Worm (Caenorhabditis elegans) whole organism, L1 larva: Measurements from ENCODE around the gene aly-3.

Experiments
- C34B4.2 ChIP-seq: sonication (generic microtip); optimal IDR thresholded peaks from 2 replicates; lab custom pipeline; 2017; ENCODE audit warnings: mild to moderate bottlenecking, missing genetic modification characterization, missing compliant biosample characterization
- F16B12.6 ChIP-seq: fragments of 150-350 bp; optimal IDR thresholded peaks from 2 replicates; lab custom pipeline; 2014; ENCODE audit warnings: missing biosample characterization, missing genetic modification characterization
- alr-1 ChIP-seq: fragments of 200-800 bp; sonication (Bioruptor generic); optimal IDR thresholded peaks from 2 replicates; lab custom pipeline; 2018; ENCODE audit warnings: borderline replicate concordance, mild to moderate bottlenecking, missing genetic modification characterization, missing compliant biosample characterization
- aly-2 ChIP-seq: fragments of 150-350 bp; optimal IDR thresholded peaks from 2 replicates; lab custom pipeline; 2014; ENCODE audit warnings: missing biosample characterization, missing genetic modification characterization
- blmp-1 ChIP-seq: fragments of 150-350 bp; optimal IDR thresholded peaks from 2 replicates; lab custom pipeline; 2014; ENCODE audit warnings: missing biosample characterization, missing genetic modification characterization
- ceh-63 ChIP-seq: fragments of 200-800 bp; sonication (Bioruptor generic); optimal IDR thresholded peaks from 2 replicates; lab custom pipeline; 2018; ENCODE audit warnings: mild to moderate bottlenecking, missing genetic modification characterization, missing compliant biosample characterization
- ceh-8 ChIP-seq: fragments of 200-800 bp; sonication (Bioruptor generic); optimal IDR thresholded peaks from 2 replicates; lab custom pipeline; 2018; ENCODE audit warnings: mild to moderate bottlenecking, missing genetic modification characterization, moderate library complexity, missing compliant biosample characterization
- ceh-90 ChIP-seq: sonication (generic microtip); optimal IDR thresholded peaks from 2 replicates; lab custom pipeline; 2016; ENCODE audit warnings: missing genetic modification characterization, missing compliant biosample characterization
- dpl-1 ChIP-seq, 3 experiments: fragments of 150-350 bp in 2 of 3; sonication (generic microtip) in 1 of 3; optimal IDR thresholded peaks; 2 replicates each; lab custom pipeline; 2014 to 2017; ENCODE audit warnings: missing biosample characterization in 3 of 3, missing genetic modification characterization in 3 of 3, missing genetic modification reagents in 3 of 3
- efl-1 ChIP-seq, 4 experiments: fragments of 150-350 bp; optimal IDR thresholded peaks in 3 of 4; peaks in 1 of 4; 1 replicate in 1 of 4; 2 replicates in 3 of 4; lab custom pipeline; 2014; ENCODE audit warnings: missing biosample characterization in 2 of 4, missing genetic modification characterization in 2 of 4, missing genetic modification reagents in 2 of 4
- egl-27 ChIP-seq, 2 experiments: fragments of 150-350 bp in 1 of 2; sonication (generic microtip); optimal IDR thresholded peaks; 3 replicates each; lab custom pipeline; 2017 to 2018; ENCODE audit warnings: missing biosample characterization in 2 of 2, missing genetic modification characterization in 2 of 2, missing genetic modification reagents in 2 of 2
- elt-3 ChIP-seq, 6 experiments: fragments of 150-350 bp in 1 of 6; sonication (generic microtip); optimal IDR thresholded peaks; 2 replicates each; lab custom pipeline; 2017 to 2018; ENCODE audit warnings: missing biosample characterization in 6 of 6, missing genetic modification characterization in 6 of 6, inconsistent platforms in 1 of 6
- fkh-10 ChIP-seq: sonication (generic microtip); optimal IDR thresholded peaks from 2 replicates; lab custom pipeline; 2017; ENCODE audit warnings: missing biosample characterization, missing genetic modification reagents, missing genetic modification characterization
- fkh-4 ChIP-seq: sonication (generic microtip); optimal IDR thresholded peaks from 2 replicates; lab custom pipeline; 2016; ENCODE audit warnings: missing compliant biosample characterization, missing genetic modification characterization, borderline replicate concordance
- fkh-8 ChIP-seq: sonication (generic microtip); optimal IDR thresholded peaks from 2 replicates; lab custom pipeline; 2016; ENCODE audit warnings: mild to moderate bottlenecking, missing genetic modification characterization, missing compliant biosample characterization
- fos-1 ChIP-seq: fragments of 150-350 bp; optimal IDR thresholded peaks from 2 replicates; lab custom pipeline; 2014; ENCODE audit warnings: missing biosample characterization, missing genetic modification characterization
- grh-1 ChIP-seq: fragments of 200-800 bp; sonication (Bioruptor generic); IDR thresholded peaks from 2 replicates; pipeline ENCODE4 v1.3.6; 2022; ENCODE audit warnings: missing genetic modification reagents, missing genetic modification characterization, missing compliant biosample characterization
- jun-1 ChIP-seq: fragments of 150-350 bp; optimal IDR thresholded peaks from 2 replicates; lab custom pipeline; 2014; ENCODE audit warnings: missing biosample characterization, missing genetic modification reagents, missing genetic modification characterization
- lin-14 ChIP-seq: fragments of 200-800 bp; sonication (Bioruptor generic); optimal IDR thresholded peaks from 2 replicates; lab custom pipeline; 2018; ENCODE audit warnings: mild to moderate bottlenecking, missing genetic modification characterization, moderate library complexity, missing compliant biosample characterization
- lin-35 ChIP-seq, 2 experiments: fragments of 150-350 bp; optimal IDR thresholded peaks; 2 replicates each; lab custom pipeline; 2014; ENCODE audit warnings: missing biosample characterization in 2 of 2, missing genetic modification characterization in 2 of 2, missing genetic modification reagents in 2 of 2
- lsy-2 ChIP-seq, 2 experiments: fragments of 150-350 bp; optimal IDR thresholded peaks; 2 replicates each; lab custom pipeline; 2014; ENCODE audit warnings: missing biosample characterization in 2 of 2, missing genetic modification characterization in 2 of 2
- mab-9 ChIP-seq: fragments of 200-800 bp; sonication (Bioruptor generic); IDR thresholded peaks from 2 replicates; pipeline ENCODE4 v1.3.6; 2022; ENCODE audit warnings: missing genetic modification reagents, missing genetic modification characterization, missing compliant biosample characterization
- mef-2 ChIP-seq: fragments of 150-350 bp; optimal IDR thresholded peaks from 2 replicates; lab custom pipeline; 2014; ENCODE audit warnings: missing biosample characterization, missing genetic modification characterization
- mep-1 ChIP-seq: fragments of 150-350 bp; optimal IDR thresholded peaks from 2 replicates; lab custom pipeline; 2014; ENCODE audit warnings: missing biosample characterization, missing genetic modification characterization
- nhr-11 ChIP-seq: fragments of 150-350 bp; optimal IDR thresholded peaks from 2 replicates; lab custom pipeline; 2014; ENCODE audit warnings: missing biosample characterization, missing genetic modification characterization
- nhr-71 ChIP-seq: sonication (generic microtip); optimal IDR thresholded peaks from 2 replicates; lab custom pipeline; 2016; ENCODE audit warnings: mild to moderate bottlenecking, missing genetic modification characterization, moderate library complexity, missing compliant biosample characterization
- nhr-76 ChIP-seq: sonication (generic microtip); optimal IDR thresholded peaks from 2 replicates; lab custom pipeline; 2017; ENCODE audit warnings: missing biosample characterization, missing genetic modification characterization
- nhr-85 ChIP-seq: sonication (generic microtip); peaks from one replicate; lab custom pipeline; 2016; ENCODE audit warnings: missing genetic modification characterization, inconsistent platforms, missing compliant biosample characterization
- pqm-1 ChIP-seq: sonication (generic microtip); optimal IDR thresholded peaks from 3 replicates; lab custom pipeline; 2017; ENCODE audit warnings: missing biosample characterization, missing genetic modification characterization
- rnt-1 ChIP-seq: sonication (generic microtip); optimal IDR thresholded peaks from 2 replicates; lab custom pipeline; 2016; ENCODE audit warnings: mild to moderate bottlenecking, missing genetic modification characterization, moderate library complexity, missing compliant biosample characterization
- sptf-1 ChIP-seq: fragments of 150-350 bp; optimal IDR thresholded peaks from 2 replicates; lab custom pipeline; 2014; ENCODE audit warnings: missing biosample characterization, missing genetic modification characterization
- sup-37 ChIP-seq: fragments of 200-800 bp; sonication (Bioruptor generic); optimal IDR thresholded peaks from 2 replicates; lab custom pipeline; 2018; ENCODE audit warnings: mild to moderate bottlenecking, missing genetic modification characterization, missing compliant biosample characterization
- tbx-2 ChIP-seq: sonication (generic microtip); optimal IDR thresholded peaks from 2 replicates; lab custom pipeline; 2016; ENCODE audit warnings: missing genetic modification characterization, missing compliant biosample characterization
- unc-86 ChIP-seq: sonication (generic microtip); optimal IDR thresholded peaks from 2 replicates; lab custom pipeline; 2016; ENCODE audit warnings: missing genetic modification characterization, missing compliant biosample characterization
- vab-15 ChIP-seq: sonication (generic microtip); optimal IDR thresholded peaks from 2 replicates; lab custom pipeline; 2017; ENCODE audit warnings: missing genotype, mild to moderate bottlenecking, missing genetic modification characterization, missing compliant biosample characterization
- xbp-1 ChIP-seq: sonication (generic microtip); optimal IDR thresholded peaks from 2 replicates; lab custom pipeline; 2016; ENCODE audit warnings: missing genetic modification characterization, missing compliant biosample characterization

aly-3 gene

ce11 chrIV:12150877-12151276 is 27.8 kb downstream of the aly-3 start, which contains the start of gene B0001.2:
Gene B0001.2 (minus strand): TSS chrIV:12150977.
- TF ChIP-seq elt-3 (tag; optimal IDR thresholded peaks at IDR 0.05; lab: Kevin White, UChicago), result no peak
- no peak for TF ChIP-seq grh-1 (GFP tag; lab: Robert Waterston, UW)
- TF ChIP-seq nhr-76 (tag; lab: Kevin White, UChicago), result no peak
- no peak for TF ChIP-seq tbx-2 (tag; lab: Kevin White, UChicago)
- TF ChIP-seq aly-2 (tag; lab: Kevin White, UChicago), result no peak
- no peak for TF ChIP-seq dpl-1 (GFP tag; optimal IDR thresholded peaks at IDR 0.05; lab: Kevin White, UChicago)
- TF ChIP-seq F16B12.6 (tag; lab: Kevin White, UChicago), result no peak
- TF ChIP-seq lin-14 (GFP tag; lab: Kevin White, UChicago), result no peak
- no peak for TF ChIP-seq xbp-1
- TF ChIP-seq mab-9 (GFP tag; lab: Robert Waterston, UW), result no peak
- TF ChIP-seq C34B4.2, result no peak
- TF ChIP-seq ceh-63 (GFP tag; lab: Kevin White, UChicago), result no peak
- TF ChIP-seq nhr-85 (tag; lab: Kevin White, UChicago), result no peak
- TF ChIP-seq rnt-1 (tag; lab: Kevin White, UChicago), result no peak
- TF ChIP-seq egl-27 (tag; optimal IDR thresholded peaks at IDR 0.05; lab: Kevin White, UChicago), result no peak
- no peak for TF ChIP-seq jun-1 (tag; lab: Kevin White, UChicago)

DNA sequence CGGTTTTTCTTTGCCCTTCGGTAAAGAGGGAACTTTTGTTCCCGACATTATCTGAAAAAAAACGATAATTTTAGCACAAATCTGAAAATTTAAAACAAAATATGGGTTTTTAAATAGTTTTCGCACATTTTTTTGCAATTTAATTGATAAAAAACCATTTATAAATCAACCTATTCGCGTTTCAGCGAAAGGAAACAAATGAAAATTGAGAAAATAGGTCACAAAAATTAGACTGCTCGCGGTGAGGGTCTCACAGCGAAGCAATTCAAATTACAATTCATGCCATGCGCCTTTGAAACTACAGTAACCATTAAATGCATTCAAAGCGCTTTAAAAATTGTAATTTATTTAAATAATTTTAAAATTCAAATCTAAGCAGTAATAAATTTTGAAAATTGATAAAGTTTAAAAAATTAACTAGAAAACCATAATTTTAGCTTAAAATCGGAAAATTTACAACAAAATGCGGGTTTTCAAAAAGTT is 31.2 kb downstream of the aly-3 start, which contains the start of gene B0001.7:
Gene B0001.7 (minus strand): TSS at position 51 of the 483 bp plus-strand sequence.
- TF ChIP-seq nhr-11 (tag; lab: Kevin White, UChicago) (no peak), fkh-4 (tag; lab: Kevin White, UChicago) (no peak), elt-3 (tag; optimal IDR thresholded peaks at IDR 0.05; lab: Kevin White, UChicago) (no peak), mab-9 (GFP tag; lab: Robert Waterston, UW) (no peak), alr-1 (no peak), mef-2 (tag; lab: Kevin White, UChicago) (no peak), sup-37 (GFP tag; lab: Kevin White, UChicago) (no peak), grh-1 (GFP tag; lab: Robert Waterston, UW) (no peak), fkh-8 (tag; lab: Kevin White, UChicago) (no peak), xbp-1 (no peak), ceh-90 (no peak), ceh-8 (GFP tag; lab: Kevin White, UChicago) (no peak), fkh-10 (GFP tag; lab: Kevin White, UChicago) (no peak), fos-1 (tag; lab: Kevin White, UChicago) (no peak), nhr-71 (no peak)

DNA sequence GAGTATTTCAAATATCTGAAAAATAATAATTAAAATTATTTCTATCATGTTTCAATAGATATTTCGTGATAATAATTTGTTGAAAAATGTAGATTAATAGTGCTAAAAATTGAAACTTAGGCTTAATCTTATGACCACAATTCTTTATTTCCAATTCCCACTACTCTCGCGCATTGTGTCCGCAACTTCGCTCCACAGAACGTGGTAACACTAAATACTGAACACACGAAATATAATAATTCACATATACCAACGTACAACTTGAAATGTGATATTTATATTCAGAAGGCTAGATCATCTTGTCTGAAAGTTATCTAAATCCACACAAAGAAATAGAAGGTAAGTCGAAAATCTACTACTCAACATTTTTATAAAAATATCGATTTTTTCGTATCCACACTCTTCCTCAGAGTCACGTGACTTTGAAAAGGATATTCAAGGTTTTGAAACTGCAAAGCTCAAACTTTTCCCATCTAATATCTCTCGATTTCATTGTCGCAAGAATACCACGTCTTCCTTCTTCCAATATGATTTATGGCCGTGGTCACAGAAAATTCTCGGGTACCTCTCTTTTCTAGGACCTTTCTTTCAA is 33.7 kb downstream of the aly-3 start, which contains the start of gene eri-12:
Gene eri-12 (plus strand): TSS at position 197 of the 592 bp plus-strand sequence.
- TF ChIP-seq dpl-1 (GFP tag; optimal IDR thresholded peaks at IDR 0.05; lab: Kevin White, UChicago) (peak in 2 of 3 experiments; percentile 44 to 71), pqm-1 (no peak), sptf-1 (tag; lab: Kevin White, UChicago) (no peak), blmp-1 (tag; lab: Kevin White, UChicago) (peak; percentile 2), efl-1 (optimal IDR thresholded peaks at IDR 0.05; lab: Kevin White, UChicago) (peak in 1 of 2 experiments; percentile 56), efl-1 (GFP tag; optimal IDR thresholded peaks at IDR 0.05 in 1 of 2; lab: Kevin White, UChicago) (peak; percentile 44 to 89), mep-1 (tag; lab: Kevin White, UChicago) (peak; percentile 30), ceh-63 (GFP tag; lab: Kevin White, UChicago) (no peak), unc-86 (no peak), vab-15 (no peak), lsy-2 (tag; optimal IDR thresholded peaks at IDR 0.05; lab: Kevin White, UChicago) (peak in 1 of 2 experiments; percentile 15), lin-35 (GFP tag; optimal IDR thresholded peaks at IDR 0.05; lab: Kevin White, UChicago) (peak in 1 of 2 experiments; percentile 78)
